Worm (Caenorhabditis elegans): ENCODE data around the gene nhr-10.

Gene nhr-10

DNA sequence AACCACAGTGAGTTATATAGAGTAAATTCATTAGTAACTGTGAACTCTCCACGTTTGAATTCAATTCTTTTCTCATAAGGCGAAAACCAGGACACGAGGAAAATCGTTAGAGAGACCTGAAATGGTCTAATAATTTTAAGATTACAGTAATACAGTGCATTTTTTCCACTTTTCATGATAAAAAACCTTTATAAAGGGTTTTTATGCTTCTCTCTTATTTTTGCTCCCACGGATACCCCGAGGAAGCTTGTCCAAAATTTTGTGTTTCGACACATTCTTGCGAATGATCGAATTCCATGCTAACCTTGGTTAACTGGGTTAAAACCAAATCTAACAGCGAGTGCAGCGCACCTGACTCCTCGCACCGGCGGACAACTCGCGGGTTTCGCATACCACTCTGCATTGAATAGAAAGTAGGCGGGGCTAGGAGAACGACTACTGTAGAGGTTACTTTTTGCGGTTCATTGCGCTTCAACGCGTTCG is 25.0 kb upstream of the nhr-10 start (continued):
- TF ChIP-seq nhr-120 (GFP tag; IDR thresholded peaks at IDR 0.05) = no peak
- TF ChIP-seq chd-7 (tag; optimal IDR thresholded peaks at IDR 0.05) = no peak
- TF ChIP-seq him-1 (tag; optimal IDR thresholded peaks at IDR 0.05) = peak; percentile 62
- TF ChIP-seq let-526 (GFP tag; IDR thresholded peaks at IDR 0.05) = no peak
- TF ChIP-seq nfyb-1 (GFP tag; IDR thresholded peaks at IDR 0.05) = peak; percentile 72
- no peak for TF ChIP-seq Y67H2A.10 (GFP tag; conservative IDR thresholded peaks at IDR 0.05)
- peak; percentile 83 for TF ChIP-seq Y95B8A.8 (GFP tag; IDR thresholded peaks at IDR 0.05)
- TF ChIP-seq B0336.3 (GFP tag; IDR thresholded peaks at IDR 0.05) = peak; percentile 66; the same call in 1 of the 2 replicates
- no peak for TF ChIP-seq dpff-1 (tag; optimal IDR thresholded peaks at IDR 0.05)
- peak; percentile 31; the same call in 1 of the 2 replicates for TF ChIP-seq madf-8 (GFP tag; conservative IDR thresholded peaks at IDR 0.05)
- no peak for TF ChIP-seq nfya-2 (GFP tag; IDR thresholded peaks at IDR 0.05)
- no peak for TF ChIP-seq ztf-22 (GFP tag; optimal IDR thresholded peaks at IDR 0.05)
- TF ChIP-seq lir-1 (GFP tag; conservative IDR thresholded peaks at IDR 0.05) = 0 out of 2 replicates have a peak, but pooled peaks have one; percentile 16
- no peak for TF ChIP-seq nhr-179 (tag; optimal IDR thresholded peaks at IDR 0.05)
- no peak for TF ChIP-seq efl-1 (GFP tag; optimal IDR thresholded peaks at IDR 0.05)
- no peak for TF ChIP-seq cebp-2 (GFP tag; IDR thresholded peaks at IDR 0.05)
- TF ChIP-seq attf-5 (GFP tag; optimal IDR thresholded peaks at IDR 0.05) = no peak
- peak in 1 of 2 experiments; percentile 49 for TF ChIP-seq rec-8 (tag; optimal IDR thresholded peaks at IDR 0.05)
- TF ChIP-seq nfya-1 (tag; optimal IDR thresholded peaks at IDR 0.05; ENCODE audit: borderline replicate concordance, insufficient read depth) = no peak
- 0 out of 2 replicates have a peak, but pooled peaks have one; percentile 52 for TF ChIP-seq egl-44 (GFP tag; IDR thresholded peaks at IDR 0.05)
- peak; percentile 91 for TF ChIP-seq snpc-3.4 (tag; optimal IDR thresholded peaks at IDR 0.05)
- TF ChIP-seq ekl-4 (GFP tag; IDR thresholded peaks at IDR 0.05) = peak; percentile 73
- TF ChIP-seq gei-17 (GFP tag; optimal IDR thresholded peaks at IDR 0.05) = no peak
- peak; percentile 45 for TF ChIP-seq unc-130 (GFP tag; optimal IDR thresholded peaks at IDR 0.05)
- TF ChIP-seq repo-1 (tag; optimal IDR thresholded peaks at IDR 0.05) = peak; percentile 39
- TF ChIP-seq zim-3 (tag; optimal IDR thresholded peaks at IDR 0.05) = no peak
- TF ChIP-seq lin-35 (GFP tag; optimal IDR thresholded peaks at IDR 0.05) = peak in 1 of 3 experiments; percentile 40
- TF ChIP-seq ceh-58 (GFP tag; IDR thresholded peaks at IDR 0.05) = no peak
- TF ChIP-seq F22D6.2 (tag; optimal IDR thresholded peaks at IDR 0.05) = no peak
- no peak for TF ChIP-seq rpc-1 (optimal IDR thresholded peaks at IDR 0.05)
- TF ChIP-seq rpc-1 (tag; optimal IDR thresholded peaks at IDR 0.05) = no peak
- TF ChIP-seq akir-1 (GFP tag; optimal IDR thresholded peaks at IDR 0.05) = no peak
- peak; percentile 50; the same call in 1 of the 2 replicates for TF ChIP-seq attf-3 (GFP tag; conservative IDR thresholded peaks at IDR 0.05)
- peak; percentile 51; the same call in 1 of the 2 replicates for TF ChIP-seq Y53G8AR.9 (GFP tag; conservative IDR thresholded peaks at IDR 0.05)

DNA sequence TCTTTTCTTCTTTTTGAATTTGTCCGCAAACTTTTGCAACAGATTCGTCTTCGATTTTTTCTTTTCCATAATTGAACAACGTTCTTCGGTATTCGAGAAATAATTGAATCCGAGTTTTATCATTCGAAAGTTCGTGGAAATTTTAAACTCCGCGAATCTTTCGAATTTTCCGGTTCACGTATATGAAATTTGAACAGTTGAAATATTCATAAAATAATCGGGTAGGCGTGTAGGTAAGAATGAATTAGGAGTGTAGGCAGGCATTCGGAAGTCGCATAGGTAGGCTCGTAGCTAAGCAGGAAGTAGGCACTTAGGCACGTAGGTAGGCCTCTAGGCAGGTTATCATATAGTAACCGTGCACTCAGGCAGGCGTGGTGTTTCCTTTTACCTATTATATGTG is 22.9 kb upstream of the nhr-10 start, which contains the start of gene B0280.11:
Gene B0280.11, minus strand, starts transcription at position 101 of the 400 bp plus-strand sequence.
- no peak for TF ChIP-seq cebp-1 (GFP tag; IDR thresholded peaks at IDR 0.05)
- TF ChIP-seq cebp-1 (tag; optimal IDR thresholded peaks at IDR 0.05) = no peak
- no peak for TF ChIP-seq ekl-4 (GFP tag; IDR thresholded peaks at IDR 0.05)

DNA sequence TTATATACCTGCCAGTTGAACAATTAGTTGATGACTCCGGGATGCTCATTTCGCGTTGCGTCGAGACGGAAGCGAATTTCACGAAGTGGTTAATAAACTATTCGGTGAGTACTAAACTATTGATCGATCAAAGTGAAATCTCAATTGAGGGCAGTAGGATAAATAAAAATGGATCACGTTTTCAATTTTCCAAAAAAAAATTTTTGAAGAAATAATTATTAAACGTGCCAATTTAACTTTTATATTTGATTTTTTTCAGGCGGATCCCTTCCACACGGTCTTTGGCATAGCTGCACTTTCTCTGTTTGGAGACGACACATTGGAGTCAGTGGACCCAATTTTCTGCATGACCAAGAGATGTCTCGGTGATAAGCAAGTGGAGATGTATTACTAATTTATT is 20.8 kb upstream of the nhr-10 start, which contains the start of gene B0280.17:
Gene B0280.17, minus strand, starts transcription at position 101 of the 400 bp plus-strand sequence.
- TF ChIP-seq lsl-1 (GFP tag; optimal IDR thresholded peaks at IDR 0.05) = no peak
- TF ChIP-seq lin-35 (GFP tag; optimal IDR thresholded peaks at IDR 0.05) = no peak
- no peak for TF ChIP-seq let-526 (GFP tag; IDR thresholded peaks at IDR 0.05)
- TF ChIP-seq B0336.3 (GFP tag; IDR thresholded peaks at IDR 0.05) = no peak
- no peak for TF ChIP-seq lin-40 (tag; optimal IDR thresholded peaks at IDR 0.05)
- TF ChIP-seq fkh-3 (tag; optimal IDR thresholded peaks at IDR 0.05) = no peak
- no peak for TF ChIP-seq Y95B8A.8 (GFP tag; IDR thresholded peaks at IDR 0.05)
- no peak for TF ChIP-seq sdz-38 (tag; optimal IDR thresholded peaks at IDR 0.05)
- no peak for TF ChIP-seq F57A8.1 (GFP tag; optimal IDR thresholded peaks at IDR 0.05)
- no peak for TF ChIP-seq ztf-6 (GFP tag; IDR thresholded peaks at IDR 0.05)
- TF ChIP-seq egrh-3 (GFP tag; IDR thresholded peaks at IDR 0.05) = no peak

All from whole organism, young adult.